Worm (Caenorhabditis elegans): ENCODE data around the gene F10E7.2.

The F10E7.2 gene

ce11 chrII:7146240-7146639, 24.2 kb downstream of the F10E7.2 start:
- TF ChIP-seq nhr-28 (tag; optimal IDR thresholded peaks at IDR 0.05) (no peak), mab-5 (tag; optimal IDR thresholded peaks at IDR 0.05) (no peak), unc-120 (tag; optimal IDR thresholded peaks at IDR 0.05; ENCODE audit: poor library complexity, severe bottlenecking) (no peak), zip-8 (tag; optimal IDR thresholded peaks at IDR 0.05) (no peak), nhr-2 (tag; optimal IDR thresholded peaks at IDR 0.05) (no peak), lin-13 (tag; optimal IDR thresholded peaks at IDR 0.05) (no peak), tbx-8 (GFP tag; optimal IDR thresholded peaks at IDR 0.05) (no peak), lsy-2 (tag; optimal IDR thresholded peaks at IDR 0.05) (no peak)

ce11 chrII:7147550-7147949, 25.5 kb downstream of the F10E7.2 start:
- TF ChIP-seq lsy-2 (tag; optimal IDR thresholded peaks at IDR 0.05) (peak; percentile 72), nhr-237 (tag; optimal IDR thresholded peaks at IDR 0.05) (peak; percentile 51), blmp-1 (tag; optimal IDR thresholded peaks at IDR 0.05) (no peak), nhr-28 (tag; optimal IDR thresholded peaks at IDR 0.05) (no peak), ces-1 (GFP tag; optimal IDR thresholded peaks at IDR 0.05) (peak; percentile 49)

- TF ChIP-seq bed-3 (GFP tag; optimal IDR thresholded peaks at IDR 0.05) (no peak), mep-1 (tag; optimal IDR thresholded peaks at IDR 0.05) (no peak), lin-32 (GFP tag; optimal IDR thresholded peaks at IDR 0.05) (no peak), nhr-237 (tag; optimal IDR thresholded peaks at IDR 0.05) (no peak), nhr-76 (tag; optimal IDR thresholded peaks at IDR 0.05) (no peak)
Measured at ce11 chrII:7148099-7148498, 26.1 kb downstream of the F10E7.2 start, which contains the start of gene T07F8.1. T07F8.1 (plus strand) TSS chrII:7148399.

- peak; percentile 74 for TF ChIP-seq ces-1 (GFP tag; optimal IDR thresholded peaks at IDR 0.05)
- no peak for TF ChIP-seq nhr-76 (tag; optimal IDR thresholded peaks at IDR 0.05)
- TF ChIP-seq unc-39 (tag; optimal IDR thresholded peaks at IDR 0.05): no peak
- TF ChIP-seq blmp-1 (tag; optimal IDR thresholded peaks at IDR 0.05): peak; percentile 32
- no peak for TF ChIP-seq ham-2 (GFP tag; optimal IDR thresholded peaks at IDR 0.05)
- TF ChIP-seq ceh-43 (GFP tag; optimal IDR thresholded peaks at IDR 0.05): peak; percentile 68
- TF ChIP-seq flh-1 (GFP tag; optimal IDR thresholded peaks at IDR 0.05): no peak
- TF ChIP-seq zip-8 (tag; optimal IDR thresholded peaks at IDR 0.05): no peak
- peak; percentile 19 for TF ChIP-seq tbx-8 (GFP tag; optimal IDR thresholded peaks at IDR 0.05)
- TF ChIP-seq lin-13 (tag; optimal IDR thresholded peaks at IDR 0.05): peak; percentile 94
- peak; percentile 92 for TF ChIP-seq nhr-237 (tag; optimal IDR thresholded peaks at IDR 0.05)
- peak; percentile 14 for TF ChIP-seq unc-62 (GFP tag; optimal IDR thresholded peaks at IDR 0.05)
- TF ChIP-seq sptf-1 (tag; optimal IDR thresholded peaks at IDR 0.05): peak; percentile 87
- no peak for TF ChIP-seq nhr-28 (tag; optimal IDR thresholded peaks at IDR 0.05)
- TF ChIP-seq hlh-1 (tag; optimal IDR thresholded peaks at IDR 0.05): peak; percentile 43
- peak; percentile 66 for TF ChIP-seq nhr-2 (tag; optimal IDR thresholded peaks at IDR 0.05)
- TF ChIP-seq lsy-2 (tag; optimal IDR thresholded peaks at IDR 0.05): peak; percentile 93
- TF ChIP-seq ztf-11 (tag; optimal IDR thresholded peaks at IDR 0.05): peak; percentile 32
- TF ChIP-seq pha-4 (tag; optimal IDR thresholded peaks at IDR 0.05): peak; percentile 97
- peak; percentile 20 for TF ChIP-seq lin-32 (GFP tag; optimal IDR thresholded peaks at IDR 0.05)
- TF ChIP-seq mep-1 (tag; optimal IDR thresholded peaks at IDR 0.05): peak; percentile 98
- peak; percentile 74 for TF ChIP-seq M03D4.4 (tag; optimal IDR thresholded peaks at IDR 0.05)
- peak; percentile 42 for TF ChIP-seq ceh-83 (GFP tag; optimal IDR thresholded peaks at IDR 0.05)
- TF ChIP-seq unc-120 (tag; optimal IDR thresholded peaks at IDR 0.05; ENCODE audit: poor library complexity, severe bottlenecking): peak; percentile 37
- TF ChIP-seq ceh-39 (tag; optimal IDR thresholded peaks at IDR 0.05): peak; percentile 48
- TF ChIP-seq drap-1 (GFP tag; optimal IDR thresholded peaks at IDR 0.05): peak; percentile 75
- no peak for TF ChIP-seq snpc-4 (tag; optimal IDR thresholded peaks at IDR 0.05)
- TF ChIP-seq elt-1 (tag; optimal IDR thresholded peaks at IDR 0.05; ENCODE audit: borderline replicate concordance, insufficient read depth): no peak
- TF ChIP-seq mab-5 (tag; optimal IDR thresholded peaks at IDR 0.05): no peak
- peak; percentile 31 for TF ChIP-seq elt-3 (tag; optimal IDR thresholded peaks at IDR 0.05)
- peak; percentile 71 for TF ChIP-seq cnd-1 (tag; optimal IDR thresholded peaks at IDR 0.05)
- TF ChIP-seq bed-3 (GFP tag; optimal IDR thresholded peaks at IDR 0.05): peak; percentile 32
- peak; percentile 82 for TF ChIP-seq mls-2 (tag; optimal IDR thresholded peaks at IDR 0.05)
- TF ChIP-seq sem-2 (GFP tag; optimal IDR thresholded peaks at IDR 0.05): peak; percentile 52
- TF ChIP-seq nhr-12 (tag; optimal IDR thresholded peaks at IDR 0.05): peak; percentile 36
Measured at ce11 chrII:7151969-7152631, 30.1 kb downstream of the F10E7.2 start, which contains the start of gene fust-1. fust-1 (plus strand) TSS chrII:7152581.

Measured in whole organism, mixed stage, embryonic.